Fruit fly (Drosophila melanogaster) whole organism, embryonic: Measurements from ENCODE around the gene AstCC.

Experiments
- ATbp ChIP-seq: fragments of 200-800 bp; sonication (Bioruptor generic); optimal IDR thresholded peaks from 2 replicates; lab custom pipeline; 2017; ENCODE audit warnings: missing biosample characterization, mild to moderate bottlenecking, missing genetic modification characterization, missing genetic modification reagents
- Abd-B ChIP-seq: fragments of 200-800 bp; sonication (Bioruptor generic); optimal IDR thresholded peaks from 2 replicates; lab custom pipeline; 2018; ENCODE audit warnings: missing biosample characterization, mild to moderate bottlenecking, missing genetic modification characterization, moderate library complexity
- BEAF-32 ChIP-seq: fragments of 200-800 bp; sonication (Bioruptor generic); optimal IDR thresholded peaks from 3 replicates; lab custom pipeline; 2017; ENCODE audit warnings: missing biosample characterization, missing genetic modification characterization, mild to moderate bottlenecking, moderate library complexity, missing genetic modification reagents
- Bgb ChIP-seq: fragments of 200-800 bp; sonication (Bioruptor generic); IDR thresholded peaks from 2 replicates; pipeline ENCODE4 v1.3.6; 2022; ENCODE audit warnings: missing biosample characterization, missing genetic modification characterization; ENCODE audit not compliant: partially characterized antibody
- CG10462 ChIP-seq: fragments of 200-800 bp; sonication (Bioruptor generic); optimal IDR thresholded peaks from 2 replicates; lab custom pipeline; 2016; ENCODE audit warnings: missing biosample characterization, missing genetic modification characterization
- CG10979 ChIP-seq: fragments of 200-800 bp; sonication (Bioruptor generic); optimal IDR thresholded peaks from 2 replicates; lab custom pipeline; 2018; ENCODE audit warnings: missing biosample characterization, mild to moderate bottlenecking, missing genetic modification characterization, moderate library complexity
- CG14860 ChIP-seq: fragments of 200-800 bp; sonication (Bioruptor generic); IDR thresholded peaks from 3 replicates; pipeline ENCODE4 v1.3.6; 2022; ENCODE audit warnings: missing biosample characterization, missing genetic modification characterization; ENCODE audit not compliant: partially characterized antibody
- CG17361 ChIP-seq: fragments of 200-800 bp; sonication (Bioruptor generic); IDR thresholded peaks from 3 replicates; pipeline ENCODE4 v1.3.6; 2022; ENCODE audit warnings: missing biosample characterization, missing genetic modification characterization
- CG17829 ChIP-seq: fragments of 200-800 bp; optimal IDR thresholded peaks from 2 replicates; lab custom pipeline; 2019; ENCODE audit warnings: missing biosample characterization, mild to moderate bottlenecking, missing genetic modification characterization, moderate library complexity
- CG2116 ChIP-seq: fragments of 200-800 bp; sonication (Bioruptor generic); optimal IDR thresholded peaks from 3 replicates; lab custom pipeline; 2018; ENCODE audit warnings: missing biosample characterization, mild to moderate bottlenecking, missing genetic modification characterization
- CG30403 ChIP-seq: fragments of 200-800 bp; sonication (Bioruptor generic); optimal IDR thresholded peaks from 3 replicates; lab custom pipeline; 2016; ENCODE audit warnings: missing biosample characterization, missing genetic modification characterization
- CG3065 ChIP-seq: fragments of 200-800 bp; sonication (Bioruptor generic); optimal IDR thresholded peaks from 2 replicates; lab custom pipeline; 2016; ENCODE audit warnings: missing biosample characterization, missing genetic modification characterization
- CG6254 ChIP-seq: fragments of 200-800 bp; sonication (Bioruptor generic); optimal IDR thresholded peaks from 3 replicates; lab custom pipeline; 2017; ENCODE audit warnings: mild to moderate bottlenecking, missing biosample characterization, missing genetic modification reagents, missing genetic modification characterization
- CG7271 ChIP-seq: fragments of 200-800 bp; sonication (Bioruptor generic); optimal IDR thresholded peaks from 2 replicates; lab custom pipeline; 2018; ENCODE audit warnings: missing biosample characterization, mild to moderate bottlenecking, missing genetic modification characterization, moderate library complexity
- CG7372 ChIP-seq: fragments of 200-800 bp; sonication (Bioruptor generic); IDR thresholded peaks from 2 replicates; pipeline ENCODE4 v1.3.6; 2022; ENCODE audit warnings: missing biosample characterization, missing genetic modification characterization
- CG7839 ChIP-seq: fragments of 200-800 bp; sonication (Bioruptor generic); optimal IDR thresholded peaks from 3 replicates; lab custom pipeline; 2018; ENCODE audit warnings: missing biosample characterization, mild to moderate bottlenecking, missing genetic modification characterization, moderate library complexity
- CG9932 ChIP-seq: fragments of 200-800 bp; sonication (Bioruptor generic); IDR thresholded peaks from 2 replicates; pipeline ENCODE4 v1.3.6; 2022; ENCODE audit warnings: missing biosample characterization, missing genetic modification characterization
- Dbx ChIP-seq: fragments of 200-800 bp; sonication (Bioruptor generic); IDR thresholded peaks from 3 replicates; pipeline ENCODE4 v1.3.6; 2022; ENCODE audit warnings: missing biosample characterization, missing genetic modification characterization
- Doc3 ChIP-seq: fragments of 200-800 bp; sonication (Bioruptor generic); IDR thresholded peaks from 3 replicates; pipeline ENCODE4 v1.3.6; 2022; ENCODE audit warnings: missing biosample characterization, missing genetic modification characterization; ENCODE audit not compliant: partially characterized antibody
- Fer1 ChIP-seq: fragments of 200-800 bp; sonication (Bioruptor generic); optimal IDR thresholded peaks from 2 replicates; lab custom pipeline; 2017; ENCODE audit warnings: missing biosample characterization, mild to moderate bottlenecking, missing genetic modification characterization
- Gug ChIP-seq: fragments of 200-800 bp; sonication (Bioruptor generic); IDR thresholded peaks from 4 replicates; pipeline ENCODE4 v1.3.6; 2022; ENCODE audit warnings: missing biosample characterization, missing genetic modification characterization
- HLH4C ChIP-seq: fragments of 200-800 bp; sonication (Bioruptor generic); IDR thresholded peaks from 3 replicates; pipeline ENCODE4 v1.3.6; 2022; ENCODE audit warnings: missing biosample characterization, missing genetic modification characterization; ENCODE audit not compliant: partially characterized antibody
- HmgZ ChIP-seq: fragments of 200-800 bp; sonication (Bioruptor generic); optimal IDR thresholded peaks from 2 replicates; lab custom pipeline; 2018; ENCODE audit warnings: missing biosample characterization, mild to moderate bottlenecking, missing genetic modification characterization
- Hr39 ChIP-seq: fragments of >200 bp; optimal IDR thresholded peaks from 2 replicates; lab custom pipeline; 2017
- MBD-R2 ChIP-seq: fragments of 200-800 bp; sonication (Bioruptor generic); IDR thresholded peaks from 2 replicates; pipeline ENCODE4 v1.3.6; 2022; ENCODE audit warnings: missing biosample characterization, missing genetic modification characterization
- Mes4 ChIP-seq: fragments of 200-800 bp; sonication (Bioruptor generic); optimal IDR thresholded peaks from 2 replicates; lab custom pipeline; 2016; ENCODE audit warnings: missing biosample characterization, missing genetic modification characterization
- Opbp ChIP-seq: fragments of 200-800 bp; sonication (Bioruptor generic); IDR thresholded peaks from 3 replicates; pipeline ENCODE4 v1.3.6; 2022; ENCODE audit warnings: missing biosample characterization, missing genetic modification characterization; ENCODE audit not compliant: partially characterized antibody
- Rfx ChIP-seq: fragments of 200-800 bp; sonication (Bioruptor generic); IDR thresholded peaks from 2 replicates; pipeline ENCODE4 v1.3.6; 2022; ENCODE audit warnings: missing biosample characterization, missing genetic modification characterization
- Scr ChIP-seq: fragments of 200-800 bp; sonication (Bioruptor generic); IDR thresholded peaks from 2 replicates; pipeline ENCODE4 v1.3.6; 2022; ENCODE audit warnings: missing biosample characterization, missing genetic modification characterization; ENCODE audit not compliant: partially characterized antibody
- Sox100B ChIP-seq: fragments of 200-800 bp; sonication (Bioruptor generic); optimal IDR thresholded peaks from 3 replicates; lab custom pipeline; 2018; ENCODE audit warnings: missing biosample characterization, mild to moderate bottlenecking, missing genetic modification characterization
- Ssrp ChIP-seq: fragments of 200-800 bp; sonication (Bioruptor generic); optimal IDR thresholded peaks from 2 replicates; lab custom pipeline; 2018; ENCODE audit warnings: missing biosample characterization, mild to moderate bottlenecking, missing genetic modification characterization, moderate library complexity
- al ChIP-seq: fragments of 200-800 bp; sonication (Bioruptor generic); IDR thresholded peaks from 2 replicates; pipeline ENCODE4 v1.3.6; 2022; ENCODE audit warnings: missing biosample characterization, missing genetic modification characterization
- amos ChIP-seq: fragments of 200-800 bp; sonication (Bioruptor generic); IDR thresholded peaks from 2 replicates; pipeline ENCODE4 v1.3.6; 2022; ENCODE audit warnings: missing biosample characterization, missing genetic modification characterization; ENCODE audit not compliant: partially characterized antibody
- bbx ChIP-seq: fragments of 200-800 bp; sonication (Bioruptor generic); IDR thresholded peaks from 2 replicates; pipeline ENCODE4 v1.3.6; 2022; ENCODE audit warnings: missing biosample characterization, missing genetic modification characterization; ENCODE audit not compliant: partially characterized antibody
- bcd ChIP-seq: fragments of 200-800 bp; sonication (Bioruptor generic); optimal IDR thresholded peaks from 2 replicates; lab custom pipeline; 2017; ENCODE audit warnings: missing biosample characterization, mild to moderate bottlenecking, missing genetic modification characterization
- btn ChIP-seq: fragments of 200-800 bp; sonication (Bioruptor generic); optimal IDR thresholded peaks from 2 replicates; lab custom pipeline; 2016; ENCODE audit warnings: missing biosample characterization, missing genetic modification characterization
- esg ChIP-seq: fragments of 200-800 bp; sonication (Bioruptor generic); conservative IDR thresholded peaks from 2 replicates; pipeline ENCODE4 v1.3.6; 2022; ENCODE audit warnings: missing biosample characterization, missing genetic modification characterization
- inv ChIP-seq: fragments of 200-800 bp; sonication (Bioruptor generic); IDR thresholded peaks from 2 replicates; pipeline ENCODE4 v1.3.6; 2022; ENCODE audit warnings: missing biosample characterization, missing genetic modification characterization; ENCODE audit not compliant: partially characterized antibody
- jumu ChIP-seq: fragments of 200-800 bp; sonication (Bioruptor generic); optimal IDR thresholded peaks from 3 replicates; lab custom pipeline; 2016; ENCODE audit warnings: missing biosample characterization, missing genetic modification characterization
- knrl ChIP-seq: fragments of 200-800 bp; sonication (Bioruptor generic); IDR thresholded peaks from 3 replicates; pipeline ENCODE4 v1.3.6; 2022; ENCODE audit warnings: missing biosample characterization, missing genetic modification characterization; ENCODE audit not compliant: partially characterized antibody
- lilli ChIP-seq: fragments of 200-800 bp; sonication (Bioruptor generic); optimal IDR thresholded peaks from 3 replicates; lab custom pipeline; 2016; ENCODE audit warnings: missing biosample characterization, missing genetic modification characterization
- mam ChIP-seq: fragments of 200-800 bp; sonication (Bioruptor generic); optimal IDR thresholded peaks from 3 replicates; lab custom pipeline; 2016; ENCODE audit warnings: missing biosample characterization, missing genetic modification characterization
- pzg ChIP-seq: fragments of 200-800 bp; sonication (Bioruptor generic); optimal IDR thresholded peaks from 3 replicates; lab custom pipeline; 2018; ENCODE audit warnings: missing biosample characterization, mild to moderate bottlenecking, missing genetic modification characterization, moderate library complexity
- ranshi ChIP-seq: fragments of 200-800 bp; sonication (Bioruptor generic); IDR thresholded peaks from 2 replicates; pipeline ENCODE4 v1.3.6; 2022; ENCODE audit warnings: missing biosample characterization, missing genetic modification characterization
- sens ChIP-seq: fragments of 200-800 bp; sonication (Bioruptor generic); peaks from one replicate; lab custom pipeline; 2016; ENCODE audit warnings: missing biosample characterization, missing genetic modification characterization
- slou ChIP-seq: fragments of 200-800 bp; sonication (Bioruptor generic); optimal IDR thresholded peaks from 3 replicates; lab custom pipeline; 2016; ENCODE audit warnings: missing biosample characterization, missing genetic modification characterization
- sob ChIP-seq: fragments of 200-800 bp; sonication (Bioruptor generic); IDR thresholded peaks from 2 replicates; pipeline ENCODE4 v1.3.6; 2022; ENCODE audit warnings: missing biosample characterization, missing genetic modification characterization
- stwl ChIP-seq: fragments of 200-800 bp; sonication (Bioruptor generic); optimal IDR thresholded peaks from 3 replicates; lab custom pipeline; 2018; ENCODE audit warnings: missing biosample characterization, mild to moderate bottlenecking, missing genetic modification characterization, moderate library complexity
- trem ChIP-seq: fragments of 200-800 bp; optimal IDR thresholded peaks from 3 replicates; lab custom pipeline; 2019; ENCODE audit warnings: missing biosample characterization, mild to moderate bottlenecking, missing genetic modification characterization, moderate library complexity
- yki ChIP-seq: fragments of >200 bp; optimal IDR thresholded peaks from 3 replicates; lab custom pipeline; 2018

The AstCC gene

dm6 chr2L:11091111-11091510, 6.1 kb upstream of the AstCC start, which contains the start of gene Wdr59 (continued):
- TF ChIP-seq Sox100B (GFP tag; lab: Kevin White, UChicago) (no peak), bcd (GFP tag; lab: Kevin White, UChicago) (no peak), ranshi (0 out of 2 replicates have a peak, but pooled peaks have one; percentile 17), sob (GFP tag; lab: Robert Waterston, UW) (no peak; the same call in 1 of the 2 replicates), Rfx (GFP tag; lab: Robert Waterston, UW) (peak; percentile 51; the same call in 1 of the 2 replicates), CG10462 (GFP tag; lab: Kevin White, UChicago) (no peak), stwl (tag; lab: Kevin White, UChicago) (peak; percentile 38), al (GFP tag; lab: Robert Waterston, UW) (peak; percentile 26; the same call in 1 of the 2 replicates), bbx (GFP tag; lab: Robert Waterston, UW) (peak; percentile 65), Bgb (peak; percentile 62; the same call in 1 of the 2 replicates), Fer1 (GFP tag; lab: Kevin White, UChicago) (no peak), Dbx (GFP tag; lab: Robert Waterston, UW) (peak; percentile 56; the same call in 1 of the 3 replicates), CG9932 (GFP tag; lab: Robert Waterston, UW) (peak; percentile 60; the same call in 1 of the 2 replicates), inv (peak; percentile 60), yki (no peak), jumu (GFP tag; lab: Kevin White, UChicago) (no peak), CG3065 (GFP tag; lab: Kevin White, UChicago) (no peak), knrl (GFP tag; lab: Robert Waterston, UW) (peak; percentile 72), sens (GFP tag; lab: Kevin White, UChicago) (peak; percentile 80), CG10979 (tag; lab: Kevin White, UChicago) (peak; percentile 32), ATbp (GFP tag; lab: Kevin White, UChicago) (no peak), CG17361 (GFP tag; lab: Robert Waterston, UW) (no peak), CG14860 (GFP tag; lab: Robert Waterston, UW) (peak; percentile 62; the same call in 2 of the 3 replicates), Scr (GFP tag; lab: Robert Waterston, UW) (peak; percentile 81), pzg (GFP tag; lab: Kevin White, UChicago) (peak; percentile 47), CG30403 (GFP tag; lab: Kevin White, UChicago) (peak; percentile 59), slou (GFP tag; lab: Kevin White, UChicago) (peak; percentile 20), CG7839 (tag; lab: Kevin White, UChicago) (no peak), MBD-R2 (GFP tag; lab: Robert Waterston, UW) (peak; percentile 49; the same call in 1 of the 2 replicates), HLH4C (GFP tag; lab: Robert Waterston, UW) (peak; percentile 73), Gug (GFP tag; lab: Robert Waterston, UW) (peak; percentile 22; the same call in 1 of the 4 replicates), Hr39 (lab: Kevin White, UChicago) (no peak), Opbp (GFP tag; lab: Robert Waterston, UW) (peak; percentile 25; the same call in 1 of the 3 replicates), HmgZ (peak; percentile 46), mam (peak; percentile 11), CG7372 (0 out of 2 replicates have a peak, but pooled peaks have one; percentile 10), btn (GFP tag; lab: Kevin White, UChicago) (no peak), Abd-B (GFP tag; lab: Kevin White, UChicago) (peak; percentile 58), CG2116 (GFP tag; lab: Kevin White, UChicago) (peak; percentile 91), BEAF-32 (peak; percentile 83), esg (GFP tag; lab: Robert Waterston, UW) (0 out of 2 replicates have a peak, but pooled peaks have one; percentile 9), CG6254 (no peak), trem (tag; lab: Kevin White, UChicago) (peak; percentile 67), CG17829 (tag; lab: Kevin White, UChicago) (peak; percentile 66), Ssrp (tag; lab: Kevin White, UChicago) (peak; percentile 42), amos (peak; percentile 58; the same call in 1 of the 2 replicates), lilli (peak; percentile 52), Mes4 (GFP tag; lab: Kevin White, UChicago) (no peak), Doc3 (GFP tag; lab: Robert Waterston, UW) (peak; percentile 76), CG7271 (tag; lab: Kevin White, UChicago) (no peak)
